Fruit fly (Drosophila melanogaster) S2 (cell line): Measurements from ENCODE around the gene mmd.

Source experiments
- CG8478 ChIP-seq: fragments of >200 bp; optimal IDR thresholded peaks from 2 replicates; lab custom pipeline; 2018
- CTCF ChIP-seq, 2 experiments: fragments of >200 bp; optimal IDR thresholded peaks; 2 replicates each; lab custom pipeline; 2018

Gene mmd

DNA sequence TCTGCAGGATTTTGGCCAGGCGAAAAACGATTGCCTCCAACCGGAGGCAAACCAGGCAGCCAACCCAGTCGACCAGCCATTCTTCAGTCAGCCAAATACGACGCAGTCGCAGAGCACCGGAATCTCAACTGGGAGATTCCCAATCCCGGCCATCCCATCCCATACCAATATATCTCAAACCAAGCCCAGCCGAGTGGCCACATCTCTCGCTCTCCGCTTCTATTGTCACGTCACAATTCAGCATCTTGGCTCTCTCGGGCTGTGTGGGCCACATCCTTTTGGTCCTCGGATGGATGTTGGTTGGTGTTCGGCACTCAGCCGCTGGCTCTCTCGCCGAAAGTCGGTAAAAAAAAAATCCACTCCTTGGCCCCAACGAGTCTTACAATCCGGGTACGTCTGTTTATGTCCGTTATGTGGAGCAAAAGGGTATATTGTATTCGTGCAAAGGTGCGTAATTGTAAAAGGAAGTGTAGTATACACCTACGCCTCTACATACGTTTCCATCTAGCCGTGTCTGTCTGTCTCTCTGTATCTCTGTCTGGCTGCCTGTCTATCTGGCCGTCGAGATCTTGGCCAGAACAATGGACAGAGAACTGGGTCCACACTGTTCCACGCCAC is at the start of gene mmd:
Gene mmd, minus strand, starts transcription at position 3 of the 618 bp plus-strand sequence.
- TF ChIP-seq CG8478 = no peak
- no peak for TF ChIP-seq CTCF (optimal IDR thresholded peaks at IDR 0.05; lab: Kevin White, UChicago)

DNA sequence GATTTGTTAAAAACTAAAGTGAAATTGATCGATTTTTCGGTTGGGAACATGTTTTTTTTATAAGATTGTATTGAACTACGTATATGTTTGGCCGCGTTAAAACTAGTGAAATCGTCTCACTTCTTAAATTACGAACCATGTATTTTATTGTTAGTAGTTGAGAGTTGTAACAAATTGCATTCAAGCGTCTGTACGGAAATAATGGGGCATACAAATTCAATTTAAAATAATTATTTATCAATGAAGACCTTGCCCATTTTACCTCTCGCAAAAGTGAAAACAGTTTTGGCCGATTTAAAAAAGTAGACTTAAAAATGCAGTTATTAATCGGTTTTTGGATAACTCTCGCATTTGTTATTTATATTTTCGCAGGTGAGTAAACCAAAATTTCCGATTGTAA is 35.9 kb upstream of the mmd start, which contains the start of gene Muc14A:
Gene Muc14A, plus strand, starts transcription at position 301 of the 400 bp plus-strand sequence.
- TF ChIP-seq CG8478 (no peak), CTCF (optimal IDR thresholded peaks at IDR 0.05; lab: Kevin White, UChicago) (no peak)

DNA sequence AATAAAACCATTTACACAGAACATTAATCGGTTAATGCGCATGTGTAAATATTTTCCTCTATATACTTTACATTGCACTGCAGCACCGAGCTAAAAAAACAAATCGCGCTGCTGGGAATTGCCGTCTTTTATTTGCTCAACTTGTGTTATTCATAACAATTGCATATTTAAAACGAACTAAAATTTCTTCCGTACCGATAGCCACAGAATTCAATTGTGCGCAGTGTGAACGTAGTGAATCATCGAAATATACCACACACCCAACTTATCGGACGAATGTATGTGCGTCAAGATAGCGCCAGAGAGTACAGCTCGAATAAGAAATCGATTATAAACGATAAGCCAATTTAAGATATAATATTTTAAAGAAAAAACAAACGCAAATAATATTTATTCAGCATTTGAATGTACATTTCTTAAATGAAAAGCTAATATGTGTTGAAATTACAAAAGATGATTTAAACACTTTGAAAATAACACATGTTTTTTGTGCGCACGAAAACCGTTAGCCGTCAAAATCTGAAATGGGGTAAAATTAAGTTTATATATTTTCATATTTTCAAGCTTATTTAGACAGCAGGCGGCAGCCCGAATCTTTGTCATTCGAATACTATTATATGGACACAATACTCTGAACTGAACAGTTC is 32.7 kb upstream of the mmd start, which contains the start of the genes vap and CG12698:
Gene vap, minus strand, starts transcription at position 262 of the 647 bp plus-strand sequence.
Gene CG12698, plus strand, starts transcription at position 597 of the 647 bp plus-strand sequence.
- TF ChIP-seq CTCF (optimal IDR thresholded peaks at IDR 0.05; lab: Kevin White, UChicago) = peak in 1 of 2 experiments; percentile 0
- no peak for TF ChIP-seq CG8478

DNA sequence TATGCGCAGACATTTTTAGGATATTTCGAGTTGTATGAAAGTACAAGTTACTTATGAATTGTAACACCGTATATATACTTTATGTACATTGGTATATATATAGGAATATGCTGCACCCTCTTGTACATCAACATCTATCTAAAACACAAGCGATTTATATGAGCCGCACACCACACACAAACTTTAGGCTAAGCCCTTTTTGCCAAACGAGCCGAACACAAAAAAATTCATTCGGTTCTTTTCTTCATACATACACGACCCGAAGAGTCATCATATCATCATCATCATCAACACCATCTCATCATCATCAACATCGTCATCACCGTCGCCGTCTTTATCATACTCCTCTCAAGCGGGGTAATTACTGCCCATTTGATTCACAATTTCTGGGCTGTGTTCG is 32.1 kb upstream of the mmd start:
- TF ChIP-seq CTCF (optimal IDR thresholded peaks at IDR 0.05; lab: Kevin White, UChicago) (no peak), CG8478 (no peak)

DNA sequence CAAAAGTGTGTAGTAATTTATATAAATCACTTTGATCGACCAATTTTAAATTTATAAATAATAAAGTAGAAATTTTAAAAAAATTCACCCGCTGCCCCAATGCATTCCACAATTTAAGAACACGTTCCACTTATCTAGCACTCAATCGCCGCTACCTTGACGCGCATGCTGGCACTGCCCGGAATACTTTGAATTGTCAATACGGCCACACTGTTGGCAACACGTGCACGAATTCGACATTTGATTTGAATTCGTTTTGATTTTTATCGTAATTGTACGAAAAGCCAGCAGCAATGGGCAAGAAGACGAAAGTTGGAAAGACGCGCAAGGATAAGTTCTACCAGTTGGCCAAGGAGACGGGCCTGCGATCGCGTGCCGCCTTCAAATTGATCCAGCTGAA is 23.9 kb upstream of the mmd start, which contains the start of gene CG8939:
Gene CG8939, plus strand, starts transcription at position 186 of the 400 bp plus-strand sequence.
- TF ChIP-seq CG8478 = no peak
- no peak for TF ChIP-seq CTCF (optimal IDR thresholded peaks at IDR 0.05; lab: Kevin White, UChicago)

DNA sequence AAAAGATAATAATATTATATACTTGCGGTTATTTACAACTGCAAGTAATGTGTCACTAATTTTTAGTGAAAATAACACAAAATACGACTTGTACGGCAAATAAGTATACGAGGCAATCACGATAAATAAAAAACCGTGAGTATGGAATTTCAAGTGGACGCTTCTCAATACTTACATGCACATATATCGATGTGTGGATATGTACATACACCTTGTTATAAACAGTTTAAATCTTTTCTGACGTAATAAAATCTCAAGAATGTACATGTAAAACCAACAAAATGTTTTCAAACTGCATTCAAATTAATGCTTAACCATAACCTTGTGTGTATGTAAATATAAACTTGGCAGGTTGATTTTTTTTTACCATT is 19.6 kb upstream of the mmd start:
- no peak for TF ChIP-seq CTCF (optimal IDR thresholded peaks at IDR 0.05; lab: Kevin White, UChicago)
- no peak for TF ChIP-seq CG8478

DNA sequence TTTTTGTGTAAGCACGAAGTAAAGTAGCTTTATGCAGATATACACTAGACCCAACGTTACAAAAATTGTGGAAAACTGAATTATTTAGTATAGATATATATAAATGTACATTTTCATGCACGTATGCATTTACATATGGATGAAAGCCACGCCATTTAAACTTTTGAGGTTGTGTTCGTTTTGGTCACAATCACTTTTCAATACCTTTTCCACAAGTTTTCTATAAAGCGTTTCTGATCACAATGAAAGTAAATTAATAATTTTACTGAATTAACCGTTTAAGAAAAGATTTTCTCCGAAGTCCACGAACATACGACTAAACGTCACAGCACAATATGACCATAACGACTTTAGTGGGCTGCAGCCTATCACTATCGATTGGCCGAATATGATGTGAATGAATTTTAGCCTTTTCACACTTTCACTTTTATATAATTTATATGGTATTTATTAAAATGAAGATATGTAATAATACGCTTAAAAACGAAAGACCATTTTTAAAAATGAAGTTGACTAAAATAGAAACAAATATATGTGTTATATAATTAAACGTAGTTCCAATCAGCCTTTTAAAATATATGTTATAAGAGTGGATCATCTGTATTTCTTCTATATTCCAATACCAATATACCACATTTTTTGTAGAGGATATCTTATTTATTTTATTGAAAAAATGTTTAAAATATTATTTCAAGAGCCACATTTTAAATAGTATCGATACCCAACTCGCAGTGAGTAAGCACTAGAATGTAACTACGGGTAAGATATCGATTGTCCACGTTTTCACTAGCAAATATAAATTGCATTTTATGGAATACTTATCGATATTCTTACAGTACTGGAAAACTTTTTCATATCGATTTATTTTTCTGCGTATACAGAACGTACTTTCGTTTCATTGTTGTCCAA is 18.9 kb upstream of the mmd start, which contains the start of the genes CG46312, eIF5 and exd:
Gene CG46312, minus strand, starts transcription at position 357 of the 909 bp plus-strand sequence.
Gene eIF5, minus strand, starts transcription at position 357 of the 909 bp plus-strand sequence.
Gene exd, plus strand, starts transcription at position 851 of the 909 bp plus-strand sequence.
- TF ChIP-seq CG8478 = no peak
- no peak for TF ChIP-seq CTCF (optimal IDR thresholded peaks at IDR 0.05; lab: Kevin White, UChicago)

DNA sequence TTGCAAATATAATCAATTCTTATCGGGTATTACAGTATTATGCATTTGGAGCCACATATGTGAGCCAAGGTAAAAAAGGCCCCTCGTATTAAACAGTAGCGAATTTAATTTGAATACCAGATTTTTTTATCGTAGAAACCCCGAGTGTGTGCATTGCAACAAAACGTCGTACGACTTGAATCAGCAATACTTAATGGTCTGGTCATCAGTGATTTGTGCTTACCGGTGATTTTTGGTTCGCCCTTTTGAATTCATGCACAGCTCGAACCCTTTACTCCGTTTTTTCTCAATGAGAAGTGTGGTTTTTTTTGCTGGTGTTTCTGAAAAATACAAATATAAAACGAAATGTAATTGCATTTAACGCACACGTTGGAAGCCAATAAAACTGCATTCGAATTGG is 16.7 kb upstream of the mmd start:
- TF ChIP-seq CTCF (optimal IDR thresholded peaks at IDR 0.05; lab: Kevin White, UChicago) (no peak), CG8478 (no peak)

DNA sequence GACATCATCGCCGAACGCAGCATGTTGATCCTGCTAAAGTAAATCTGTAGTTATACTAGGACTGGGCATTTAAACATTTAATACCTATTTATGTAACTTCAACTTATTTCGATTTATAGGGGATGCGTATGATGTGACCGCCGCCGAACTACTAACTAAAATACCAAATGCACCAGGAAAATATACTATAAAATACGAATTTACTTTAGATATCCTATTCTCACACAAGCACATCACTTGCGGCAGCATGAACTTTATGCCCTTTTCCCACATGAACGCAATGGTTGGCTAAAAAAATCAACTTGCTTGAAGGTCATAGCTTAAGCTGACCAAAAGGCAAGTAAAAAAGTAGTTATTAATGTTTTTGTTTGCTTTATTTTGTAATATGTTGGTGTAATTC is 13.7 kb upstream of the mmd start, which contains the start of gene ND-20:
Gene ND-20, minus strand, starts transcription at position 155 of the 400 bp plus-strand sequence.
- TF ChIP-seq CTCF (optimal IDR thresholded peaks at IDR 0.05; lab: Kevin White, UChicago) = peak in 1 of 2 experiments; percentile 18
- TF ChIP-seq CG8478 = no peak

DNA sequence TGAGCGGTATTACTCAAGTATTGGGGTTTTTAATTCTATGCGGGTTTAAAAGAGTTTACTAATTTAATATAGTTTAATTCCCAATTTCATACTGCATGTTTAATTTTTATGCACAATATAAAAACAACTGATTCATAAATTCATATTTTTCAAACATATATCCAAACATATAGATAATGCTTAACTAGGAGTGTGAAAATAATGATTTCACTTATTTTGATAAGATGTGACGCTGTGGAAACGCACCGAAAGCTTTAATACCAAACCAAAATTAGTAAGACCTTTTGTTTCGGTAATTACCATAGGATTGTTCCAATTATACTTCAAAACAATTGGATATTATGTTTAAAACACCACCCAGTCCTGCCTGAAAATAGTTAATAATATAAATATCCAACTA is 10.5 kb upstream of the mmd start, which contains the start of gene Slc25A46a:
Gene Slc25A46a, plus strand, starts transcription at position 272 of the 400 bp plus-strand sequence.
- TF ChIP-seq CG8478 (no peak), CTCF (optimal IDR thresholded peaks at IDR 0.05; lab: Kevin White, UChicago) (no peak)

DNA sequence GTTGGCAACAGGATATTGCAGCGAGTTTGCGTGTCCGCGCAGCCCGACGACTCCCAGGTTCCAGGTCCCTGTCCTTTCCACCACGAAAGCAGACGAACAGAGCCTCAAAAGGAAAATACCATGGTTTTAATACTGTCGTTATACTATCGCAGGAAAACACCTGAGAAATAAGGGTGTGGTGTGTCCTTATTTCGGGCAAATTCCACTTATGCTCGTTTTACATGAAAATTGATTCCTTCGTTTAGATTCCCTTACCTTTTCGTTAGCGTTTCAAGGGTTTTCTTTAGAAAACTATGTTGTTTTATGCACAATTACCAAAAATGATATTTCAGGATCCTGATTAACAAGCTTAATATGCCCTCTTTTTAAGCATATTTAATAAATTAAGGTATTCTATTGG is 9.9 kb upstream of the mmd start, which contains the start of gene Cep164:
Gene Cep164, minus strand, starts transcription at position 101 of the 400 bp plus-strand sequence.
- TF ChIP-seq CTCF (optimal IDR thresholded peaks at IDR 0.05; lab: Kevin White, UChicago) (no peak), CG8478 (no peak)

DNA sequence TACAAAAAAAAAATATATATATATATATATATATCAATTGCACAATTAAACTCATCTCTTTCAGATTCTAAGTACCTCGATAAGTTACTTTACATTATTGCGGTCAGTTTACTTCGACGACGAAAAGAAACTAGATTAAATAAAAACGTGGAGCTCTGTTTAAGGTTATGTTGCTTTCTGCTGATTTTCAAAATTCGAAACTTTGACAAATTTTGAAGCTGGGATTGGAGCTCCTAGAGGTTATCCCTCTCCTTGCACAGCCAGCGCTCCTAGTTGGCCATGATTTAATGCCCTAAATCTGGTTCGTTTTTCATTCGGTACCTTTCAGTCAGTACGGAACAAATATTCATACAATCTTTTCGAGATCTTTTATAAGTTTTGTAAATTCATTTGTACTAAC is 3.6 kb upstream of the mmd start, which contains the start of gene CG42766:
Gene CG42766, plus strand, starts transcription at position 301 of the 400 bp plus-strand sequence.
- TF ChIP-seq CTCF (optimal IDR thresholded peaks at IDR 0.05; lab: Kevin White, UChicago) = no peak
- TF ChIP-seq CG8478 = no peak

DNA sequence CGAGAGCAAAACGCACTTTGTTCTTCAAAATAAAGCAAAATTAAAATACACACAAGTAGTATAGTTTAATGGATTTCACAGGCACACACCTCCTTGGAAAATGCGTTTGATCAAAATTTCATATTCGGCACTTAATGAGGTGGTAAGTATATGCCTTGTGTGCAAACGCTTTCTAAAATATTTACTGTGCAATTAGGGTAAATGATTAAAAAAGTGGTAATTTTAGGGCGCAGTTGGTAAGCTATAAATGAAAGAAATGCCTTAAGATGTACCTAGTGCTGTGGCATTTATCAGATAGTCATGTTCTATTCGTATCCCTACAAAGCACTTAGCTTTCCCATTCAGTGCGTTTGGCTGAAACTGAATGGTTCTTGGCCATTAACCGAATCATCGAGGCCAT is 1.2 kb upstream of the mmd start, which contains the start of gene Or13a:
Gene Or13a, plus strand, starts transcription at position 301 of the 400 bp plus-strand sequence.
- no peak for TF ChIP-seq CG8478
- no peak for TF ChIP-seq CTCF (optimal IDR thresholded peaks at IDR 0.05; lab: Kevin White, UChicago)

DNA sequence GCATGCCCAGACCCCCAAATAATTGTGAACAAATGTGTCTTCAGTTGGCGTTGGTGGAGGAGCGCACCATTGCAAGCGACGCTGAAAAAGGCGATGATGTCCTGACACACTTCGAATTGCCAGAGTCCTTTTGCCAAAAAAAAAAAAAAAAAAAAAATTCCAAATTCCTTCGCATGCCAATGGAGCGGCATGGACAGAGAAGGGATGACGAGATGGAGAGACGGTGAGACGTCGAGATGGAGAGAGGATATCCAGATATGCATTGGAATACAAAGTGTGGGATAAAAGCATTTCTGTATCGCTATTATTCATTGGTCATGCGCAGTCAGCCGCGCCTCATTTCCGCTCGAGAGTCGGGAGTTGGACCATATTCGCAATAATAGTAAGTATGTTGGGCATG is 1.4 kb downstream of the mmd start:
- no peak for TF ChIP-seq CTCF (optimal IDR thresholded peaks at IDR 0.05; lab: Kevin White, UChicago)
- no peak for TF ChIP-seq CG8478

DNA sequence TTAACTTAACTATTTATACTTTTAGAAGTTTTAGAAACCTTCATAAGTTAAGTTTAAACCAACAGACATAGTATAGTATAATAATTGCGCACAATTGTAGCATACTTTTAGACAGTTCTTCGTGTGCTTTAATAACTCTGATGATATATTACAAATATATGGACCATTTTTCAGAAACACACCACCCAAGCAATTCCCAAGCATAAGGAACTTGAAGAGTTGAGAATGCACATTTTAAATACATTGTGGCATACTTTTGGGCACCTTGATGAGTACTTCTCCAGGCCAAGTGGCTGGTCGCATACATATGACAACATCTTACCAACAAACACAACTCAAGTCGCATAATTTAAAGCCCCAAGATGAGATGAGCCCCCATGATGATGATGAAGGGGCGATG is 3.4 kb downstream of the mmd start:
- no peak for TF ChIP-seq CG8478
- TF ChIP-seq CTCF (optimal IDR thresholded peaks at IDR 0.05; lab: Kevin White, UChicago) = no peak
